Fruit fly (Drosophila melanogaster) ovary, adult (tissue): ENCODE measurements around the gene CG13643.

Experiments
- CG17801 ChIP-seq: fragments of 200-800 bp; optimal IDR thresholded peaks from 2 replicates; lab custom pipeline; 2019; ENCODE audit warnings: missing biosample characterization, mild to moderate bottlenecking, missing genetic modification characterization, moderate library complexity; ENCODE audit not compliant: partially characterized antibody

CG13643 gene

DNA sequence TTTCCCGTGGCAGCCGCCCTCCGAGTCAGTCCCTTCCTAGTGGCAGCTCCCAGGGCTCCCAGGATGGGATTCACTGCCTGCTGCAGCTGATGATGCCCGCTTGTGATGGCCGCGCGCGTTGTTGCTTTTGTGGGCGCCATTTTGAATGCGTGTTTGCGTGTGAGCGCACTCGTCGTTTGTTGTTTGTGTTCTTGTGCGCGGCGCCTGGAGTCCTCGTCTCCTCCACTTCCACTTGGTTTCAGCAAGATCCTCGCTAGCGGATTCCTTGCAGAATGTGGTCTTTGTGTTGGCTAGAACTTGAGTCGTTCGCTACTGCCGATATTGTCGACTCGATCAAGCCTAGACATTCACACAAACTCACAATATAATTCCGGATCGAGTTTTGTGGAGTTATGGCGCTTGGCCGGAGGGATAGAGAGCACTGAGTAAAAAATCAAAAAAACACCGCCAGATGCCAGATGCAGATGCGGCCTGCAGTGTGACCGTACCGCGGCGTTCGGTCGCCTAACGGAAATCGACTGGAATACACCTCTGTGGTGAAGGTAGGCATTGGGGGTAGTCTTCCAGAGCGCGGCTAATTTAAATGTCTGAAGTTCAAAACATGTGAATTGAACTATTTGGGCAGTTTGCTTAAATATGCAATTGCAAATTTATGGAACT lies 35.3 kb downstream of the CG13643 start, which contains the start of gene CycB3:
CycB3 (minus strand) TSS at position 428 of the 660 bp plus-strand sequence.
- peak; percentile 14 for TF ChIP-seq CG17801

DNA sequence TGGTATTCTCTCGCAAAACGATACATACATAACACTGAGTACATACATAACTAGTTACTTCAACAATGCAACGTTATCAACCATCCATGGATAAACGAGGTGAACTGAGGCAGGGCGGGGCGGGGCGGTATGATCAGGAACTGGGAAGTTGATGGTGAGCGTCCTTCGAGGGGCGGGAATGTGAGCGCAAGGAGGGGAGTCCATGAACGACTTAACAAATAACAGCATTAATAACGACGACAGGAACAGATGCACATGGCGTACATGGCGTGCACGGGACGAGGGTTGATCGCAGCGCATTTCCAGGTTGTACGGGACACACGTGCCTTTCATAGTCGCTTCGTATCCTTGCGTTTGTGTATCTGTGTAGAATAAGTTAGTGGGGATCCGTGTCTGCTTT lies 37.8 kb downstream of the CG13643 start:
- TF ChIP-seq CG17801 = no peak

DNA sequence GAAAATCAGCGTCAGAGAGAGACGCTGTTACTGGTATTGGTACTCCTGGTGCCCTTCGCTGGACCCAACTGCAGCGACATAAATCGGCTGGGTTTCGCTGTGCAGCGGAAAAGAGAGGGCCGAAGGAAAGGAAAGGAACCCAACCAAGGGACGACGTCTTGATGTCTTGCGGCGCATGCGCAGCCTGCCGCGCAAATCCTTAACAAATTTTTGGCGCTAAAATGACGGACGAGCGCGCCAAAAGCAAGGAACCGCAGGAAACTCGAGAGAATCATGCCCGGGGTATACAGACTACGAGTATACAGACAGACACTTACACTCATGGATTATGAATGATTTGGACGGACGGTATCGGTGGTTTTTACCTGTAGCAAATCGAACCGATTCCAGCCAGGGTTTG lies 38.8 kb downstream of the CG13643 start:
- TF ChIP-seq CG17801 = no peak

DNA sequence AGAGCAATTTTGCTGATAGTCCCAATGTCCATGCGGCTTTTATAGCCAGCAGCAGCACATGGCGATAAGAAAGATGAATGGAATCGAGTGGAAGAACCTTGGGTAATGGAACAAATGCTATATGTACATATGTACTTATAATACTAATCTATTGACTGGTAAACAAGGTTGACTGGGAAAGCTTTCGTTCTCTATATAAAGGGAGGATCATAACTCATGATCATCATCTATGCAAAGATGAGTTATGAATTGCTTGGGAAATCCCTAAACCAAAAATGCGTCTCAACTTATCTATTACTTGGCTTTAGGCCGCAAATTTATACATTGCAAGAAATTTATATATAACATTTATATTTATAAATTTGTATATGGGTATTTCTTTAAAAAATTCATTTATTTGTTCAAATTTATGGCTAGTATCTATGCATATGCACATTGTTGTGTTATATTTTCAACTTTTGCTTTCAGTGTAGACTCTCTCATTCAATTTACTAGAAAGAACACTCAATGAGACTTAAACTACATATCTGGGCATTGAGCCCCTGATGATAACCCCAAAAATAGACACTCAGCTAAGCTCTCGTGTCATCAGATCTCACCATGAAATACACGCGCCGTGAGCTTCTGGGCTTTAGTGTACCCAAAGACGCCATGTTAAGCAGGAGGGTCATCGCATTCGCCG lies 40.9 kb downstream of the CG13643 start, which contains the start of the genes Srg1 and Elal:
Srg1 (minus strand) TSS at position 14 of the 682 bp plus-strand sequence.
Elal (plus strand) TSS at position 632 of the 682 bp plus-strand sequence.
- TF ChIP-seq CG17801 = no peak

DNA sequence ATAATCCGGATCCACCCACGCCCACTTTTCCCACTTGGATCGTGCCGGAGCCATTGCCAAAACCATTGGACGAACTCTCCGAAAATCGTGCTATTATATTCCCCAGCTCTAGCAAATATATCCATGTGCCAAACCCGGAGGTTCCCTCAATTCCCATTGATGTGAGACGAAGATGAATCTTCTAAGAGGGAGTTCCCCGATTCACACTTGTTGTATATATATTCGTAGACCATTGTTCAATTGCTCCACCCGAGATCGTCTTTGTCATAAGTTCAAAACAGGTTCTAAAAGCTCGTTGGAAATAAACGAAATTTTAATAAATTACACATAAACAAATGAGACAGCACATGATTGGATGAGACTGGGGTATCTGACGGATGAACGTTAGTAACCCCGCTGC lies 41.9 kb downstream of the CG13643 start:
- TF ChIP-seq CG17801 = no peak

DNA sequence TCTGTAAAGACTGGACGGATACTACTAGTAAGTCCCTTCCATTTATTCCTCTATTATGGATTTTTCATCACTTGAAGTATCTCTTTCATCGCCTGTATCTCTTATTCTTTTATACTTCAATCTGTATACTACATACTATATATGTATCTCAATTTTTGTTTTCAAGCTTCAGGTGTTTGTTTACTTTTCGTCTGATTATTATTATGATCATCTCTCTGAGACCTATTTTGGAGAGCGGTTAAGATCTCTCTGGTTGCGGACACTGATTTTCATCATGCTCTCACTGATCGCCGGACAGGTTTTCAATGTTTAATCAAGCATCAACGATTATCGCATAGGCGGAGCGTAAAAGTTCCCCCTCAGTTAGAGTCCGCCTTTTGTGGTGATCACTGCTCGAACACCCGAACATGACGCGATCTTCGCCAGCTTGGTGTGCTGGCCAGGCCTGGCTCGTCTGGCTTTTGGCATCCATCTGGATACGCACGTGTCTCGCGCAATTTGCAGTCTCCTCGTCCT lies 43.2 kb downstream of the CG13643 start, which contains the start of gene CG7016:
CG7016 (plus strand) TSS at position 358 of the 516 bp plus-strand sequence.
- no peak for TF ChIP-seq CG17801

DNA sequence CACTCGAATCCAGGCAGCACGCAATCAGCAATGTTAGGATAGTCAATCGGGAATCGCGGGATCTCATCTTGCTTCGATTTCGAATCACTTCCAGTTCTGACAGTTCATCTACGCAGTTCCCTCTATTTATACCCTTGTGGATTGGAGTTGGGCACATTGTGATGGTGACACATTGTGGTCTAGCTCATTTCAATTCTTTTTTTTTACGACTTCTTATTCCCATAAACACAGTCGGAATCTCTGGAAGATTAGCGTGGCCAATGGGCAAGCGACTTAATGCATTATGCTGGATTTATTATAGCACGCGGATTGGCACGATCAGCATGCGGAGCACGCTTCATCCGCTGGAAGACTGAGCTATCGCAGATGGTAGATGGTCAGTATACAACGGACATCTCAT lies 43.7 kb downstream of the CG13643 start, which contains the start of gene CG13640:
CG13640 (minus strand) TSS at position 101 of the 400 bp plus-strand sequence.
- no peak for TF ChIP-seq CG17801

DNA sequence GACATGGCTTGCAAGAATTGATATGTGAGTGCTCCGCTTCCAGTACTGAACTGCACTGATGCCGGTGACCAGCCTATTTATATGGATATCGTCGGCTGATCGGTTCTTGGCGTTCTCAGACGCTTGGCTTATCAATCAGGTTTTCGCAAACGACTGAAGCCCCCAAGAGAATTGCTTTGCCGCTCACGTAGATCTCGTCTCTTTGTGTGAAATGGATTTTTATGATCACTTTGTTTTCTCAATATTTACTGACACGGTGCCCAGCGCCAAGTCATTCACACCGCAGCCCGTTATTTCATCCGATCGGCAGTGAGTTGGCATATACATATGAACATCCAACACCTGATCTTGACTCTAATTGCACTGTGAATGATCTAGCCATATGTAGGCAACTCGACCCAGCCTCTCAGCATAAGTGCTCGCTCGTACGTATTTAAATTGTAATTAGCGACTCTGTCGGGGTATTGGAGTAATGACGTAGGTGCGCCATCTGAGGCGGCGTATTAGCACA lies 45.4 kb downstream of the CG13643 start, which contains the start of gene CG13639:
CG13639 (minus strand) TSS at position 51 of the 511 bp plus-strand sequence.
- TF ChIP-seq CG17801 = no peak

DNA sequence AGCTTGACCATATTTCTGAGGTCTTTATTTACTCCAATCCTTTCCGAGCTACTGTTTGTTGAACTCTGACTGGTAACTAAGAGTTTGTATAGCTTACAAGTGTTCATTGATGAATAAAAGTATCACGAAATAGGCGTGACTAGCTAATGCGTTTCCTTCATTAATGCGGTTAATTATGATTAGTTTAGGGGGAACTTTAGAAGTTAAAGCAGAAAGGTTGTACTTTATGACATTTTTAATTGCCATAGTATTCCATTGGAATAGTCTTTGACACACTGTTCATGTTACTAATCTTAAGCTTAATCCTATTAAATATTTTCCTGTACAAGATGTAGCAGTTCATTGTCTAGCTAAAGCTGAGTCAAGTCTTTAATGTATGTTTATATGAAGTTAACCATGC lies 46.1 kb downstream of the CG13643 start, which contains the start of gene ppk22:
ppk22 (minus strand) TSS at position 101 of the 400 bp plus-strand sequence.
- TF ChIP-seq CG17801 = no peak

DNA sequence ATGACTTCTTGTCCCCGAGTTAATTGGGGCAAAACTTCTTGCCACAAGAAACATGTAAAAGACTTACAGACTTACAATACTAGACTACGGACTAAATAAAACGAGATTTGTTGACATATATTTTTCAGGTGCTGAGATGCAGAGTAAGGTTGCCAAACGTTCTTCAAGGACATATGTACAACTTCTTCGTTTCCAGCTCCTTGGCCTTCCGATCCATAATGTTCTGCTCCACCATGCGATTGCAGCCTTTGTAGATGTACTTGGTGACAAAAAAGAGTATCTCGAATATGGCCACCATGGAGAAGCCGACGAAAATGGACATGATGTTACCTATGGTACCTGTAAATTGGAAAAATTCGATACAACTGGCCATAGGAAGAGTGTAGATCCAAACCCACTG lies 48.3 kb downstream of the CG13643 start, which contains the start of gene CAH4:
CAH4 (minus strand) TSS at position 101 of the 400 bp plus-strand sequence.
- no peak for TF ChIP-seq CG17801

DNA sequence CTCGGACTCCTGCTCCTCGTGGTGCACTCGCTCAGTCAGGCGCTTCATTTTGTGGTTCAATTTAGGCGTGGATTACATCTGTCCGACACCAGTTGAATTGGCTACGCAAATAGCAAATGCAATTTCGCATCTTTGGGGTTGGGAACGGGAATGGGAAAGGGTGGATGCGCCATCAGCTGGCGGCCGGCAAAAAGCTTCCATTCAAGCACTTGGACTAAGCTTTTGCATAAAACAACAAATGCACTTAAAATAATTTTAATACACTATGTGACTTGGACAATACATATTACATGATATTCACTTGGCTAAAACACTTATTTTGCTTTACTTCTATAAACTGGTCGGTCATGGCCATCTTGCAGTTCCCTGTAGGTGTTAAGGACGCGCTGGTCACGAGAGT lies 49.7 kb downstream of the CG13643 start, which contains the start of gene HDAC11:
HDAC11 (minus strand) TSS at position 101 of the 400 bp plus-strand sequence.
- no peak for TF ChIP-seq CG17801

DNA sequence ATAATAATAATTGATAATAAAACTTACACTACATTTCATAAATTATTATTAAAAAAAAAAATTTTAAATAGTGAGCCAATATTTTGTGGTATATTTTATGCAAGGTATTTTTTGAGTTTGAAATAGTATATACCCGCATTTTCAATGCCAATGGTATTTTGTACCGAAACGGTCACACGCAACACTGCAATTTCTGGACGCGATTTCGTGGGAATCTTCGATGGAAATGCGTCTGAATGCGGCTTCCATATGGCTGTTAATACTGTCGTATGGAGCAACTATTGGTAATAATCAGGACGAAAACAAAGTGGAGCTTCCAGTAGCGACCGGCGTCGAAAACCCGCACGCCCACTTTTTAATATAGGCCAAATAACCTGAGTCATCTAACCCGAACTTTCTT lies 54.4 kb downstream of the CG13643 start, which contains the start of gene Nct:
Nct (plus strand) TSS at position 173 of the 400 bp plus-strand sequence.
- TF ChIP-seq CG17801 = peak; percentile 40

DNA sequence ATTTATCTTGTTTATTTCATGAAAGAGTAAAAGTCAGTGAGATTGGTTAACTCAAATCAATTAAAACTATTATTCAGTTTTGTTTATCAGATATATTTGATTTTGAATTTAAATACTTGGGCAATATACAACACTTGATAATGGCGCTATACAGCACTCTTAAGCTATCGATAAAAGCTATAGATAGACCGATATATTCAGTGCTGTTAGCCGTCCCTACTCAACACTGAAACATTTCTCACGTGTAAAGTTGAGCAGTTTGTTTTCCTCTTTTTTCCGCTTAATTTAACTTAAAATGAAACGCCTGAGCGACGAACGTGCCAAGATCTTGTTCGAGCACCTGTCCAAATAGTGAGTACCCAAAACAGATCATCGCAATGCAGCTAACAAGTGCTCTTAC lies 55.4 kb downstream of the CG13643 start, which contains the start of gene CG7006:
CG7006 (plus strand) TSS at position 208 of the 400 bp plus-strand sequence.
- TF ChIP-seq CG17801 = peak; percentile 74
